Worm (Caenorhabditis elegans) whole organism, L4/young adult: ENCODE measurements around the gene snx-13.
"Not testable (repeated sequence)": the region's sequence is repeated elsewhere in the genome, so short reads cannot be mapped to it uniquely, and the experiment has no call there.

ENCODE experiments used
- W03F9.2 ChIP-seq: fragments of 150-350 bp; optimal IDR thresholded peaks from 2 replicates; lab custom pipeline; 2014; ENCODE audit warnings: missing biosample characterization, missing genetic modification characterization
- dao-5 ChIP-seq: sonication (generic microtip); optimal IDR thresholded peaks from 2 replicates; lab custom pipeline; 2016; ENCODE audit warnings: missing genotype, missing genetic modification characterization, moderate library complexity, missing compliant biosample characterization
- him-1 ChIP-seq: sonication (generic microtip); optimal IDR thresholded peaks from 2 replicates; lab custom pipeline; 2016; ENCODE audit warnings: missing genotype, missing genetic modification reagents, missing genetic modification characterization, missing compliant biosample characterization

Gene snx-13

DNA sequence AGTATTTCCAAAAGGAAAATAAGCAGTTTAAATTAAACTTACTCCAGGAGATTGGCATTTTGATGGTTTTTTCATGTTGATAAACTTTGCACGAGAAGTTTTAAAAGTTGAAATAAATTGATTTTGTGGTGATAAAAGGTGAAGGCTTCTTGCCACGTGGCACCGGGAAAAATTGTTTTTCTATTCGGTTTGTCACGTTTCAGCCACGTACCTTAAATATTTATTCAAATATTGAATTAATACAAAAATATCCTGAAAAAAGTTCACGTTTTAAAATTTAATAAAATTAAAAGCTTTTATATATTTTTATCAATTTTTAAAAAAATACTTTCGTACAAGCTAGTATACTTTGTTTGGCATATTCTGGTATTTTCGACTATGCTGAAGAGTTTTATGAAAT, 16.4 kb downstream of the snx-13 start, which contains the start of gene Y116A8C.24:
Gene Y116A8C.24, minus strand, starts transcription at position 101 of the 400 bp plus-strand sequence.
- not testable (repeated sequence) for TF ChIP-seq him-1; W03F9.2; dao-5 (tag; lab: Kevin White, UChicago)

DNA sequence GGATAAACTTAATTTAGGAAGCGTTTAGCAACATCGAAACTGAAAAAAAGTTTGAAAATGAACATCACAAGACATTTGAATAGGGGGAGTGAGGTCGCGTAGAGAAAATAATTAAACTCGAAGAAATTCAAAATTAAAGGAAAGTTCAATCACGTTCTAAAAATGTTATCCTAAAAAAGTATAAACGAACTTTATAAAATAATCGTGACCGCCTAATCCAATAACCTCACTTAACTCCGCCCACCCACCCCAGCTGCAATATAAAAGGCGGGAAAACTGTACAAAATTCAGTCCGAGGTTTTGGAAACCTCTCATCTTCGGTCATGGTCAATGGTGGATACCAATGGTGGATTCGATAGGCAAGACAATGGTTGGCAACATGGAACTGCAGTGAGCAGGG, 22.3 kb downstream of the snx-13 start, which contains the start of gene Y116A8C.465:
Gene Y116A8C.465, plus strand, starts transcription at position 301 of the 400 bp plus-strand sequence.
- TF ChIP-seq dao-5 (tag; lab: Kevin White, UChicago); W03F9.2; him-1: not testable (repeated sequence)

DNA sequence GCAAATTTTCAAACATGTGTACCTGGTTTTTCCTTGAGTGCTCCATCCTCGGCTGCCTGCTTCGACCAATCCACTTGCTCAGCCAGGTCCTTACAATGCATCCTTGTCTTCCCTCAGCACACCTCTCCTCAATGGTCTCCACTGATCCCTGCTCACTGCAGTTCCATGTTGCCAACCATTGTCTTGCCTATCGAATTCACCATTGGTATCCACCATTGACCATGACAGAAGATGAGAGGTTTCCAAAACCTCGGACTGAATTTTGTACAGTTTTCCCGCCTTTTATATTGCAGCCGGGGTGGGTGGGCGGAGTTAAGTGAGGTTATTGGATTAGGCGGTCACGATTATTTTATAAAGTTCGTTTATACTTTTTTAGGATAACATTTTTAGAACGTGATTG, 23.5 kb downstream of the snx-13 start, which contains the start of gene Y116A8C.467:
Gene Y116A8C.467, minus strand, starts transcription at position 101 of the 400 bp plus-strand sequence.
- not testable (repeated sequence) for TF ChIP-seq dao-5 (tag; lab: Kevin White, UChicago); W03F9.2; him-1

DNA sequence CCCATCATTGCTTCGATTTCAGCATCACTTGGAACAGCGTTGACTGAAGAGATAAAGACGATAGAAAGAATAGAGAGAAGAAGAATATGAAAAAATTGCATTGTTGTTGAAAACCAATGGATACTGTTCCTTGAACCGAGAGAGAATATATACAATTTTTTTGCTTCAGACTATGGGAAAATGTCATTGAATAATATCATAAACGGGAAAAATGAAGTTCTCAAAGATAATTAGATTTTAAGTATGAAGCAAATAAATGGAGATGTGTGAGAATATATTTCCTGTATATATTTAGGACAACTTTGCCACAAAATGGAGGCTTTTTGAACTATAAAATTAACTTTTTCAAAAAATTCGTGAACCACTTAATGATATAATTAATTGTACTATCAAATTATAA, 29.2 kb downstream of the snx-13 start, which contains the start of gene Y116A8C.44:
Gene Y116A8C.44, minus strand, starts transcription at position 101 of the 400 bp plus-strand sequence.
- no peak for TF ChIP-seq him-1
- no peak for TF ChIP-seq dao-5 (tag; lab: Kevin White, UChicago)
- TF ChIP-seq W03F9.2, result no peak

DNA sequence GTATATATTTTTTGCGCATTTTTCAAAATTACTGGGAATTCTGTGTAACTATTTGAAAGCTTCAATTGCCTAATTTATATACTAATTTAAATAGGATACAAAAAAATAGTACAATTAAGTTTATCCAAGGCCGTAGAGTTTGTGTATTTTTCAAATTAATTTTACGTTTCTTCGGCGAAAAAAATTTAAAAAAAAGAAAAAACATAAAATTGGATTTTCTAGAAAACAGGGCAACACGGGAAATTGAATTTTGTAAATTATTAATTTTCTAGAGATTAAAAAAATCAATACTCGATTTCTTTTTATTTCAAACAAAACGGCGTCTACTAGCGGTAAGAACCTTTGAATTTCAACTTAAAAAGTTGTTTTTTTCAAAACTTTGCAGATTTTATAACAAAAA, 34.0 kb downstream of the snx-13 start, which contains the start of gene Y116A8C.23:
Gene Y116A8C.23, plus strand, starts transcription at position 301 of the 400 bp plus-strand sequence.
- TF ChIP-seq dao-5 (tag; lab: Kevin White, UChicago), result no peak
- TF ChIP-seq W03F9.2, result no peak
- no peak for TF ChIP-seq him-1

DNA sequence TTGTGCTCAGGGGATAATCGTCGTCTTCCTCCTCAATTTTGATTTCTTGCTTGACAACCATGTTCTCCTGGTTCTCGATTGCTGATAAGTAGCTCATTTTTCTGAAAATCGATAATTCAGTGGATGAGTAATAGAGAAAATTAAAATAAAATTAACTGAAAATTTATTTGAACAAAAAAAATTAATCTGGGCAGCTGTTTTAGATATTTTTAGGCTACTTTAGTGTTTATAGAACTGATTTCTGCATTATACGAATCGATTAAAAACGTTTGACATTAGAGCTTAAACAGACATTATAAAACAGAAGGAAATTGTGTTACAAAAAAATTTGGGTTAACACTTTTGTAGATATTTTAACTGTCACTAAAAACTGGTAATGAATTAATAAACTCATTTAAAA, 39.0 kb downstream of the snx-13 start, which contains the start of gene athp-3:
Gene athp-3, minus strand, starts transcription at position 101 of the 400 bp plus-strand sequence.
- TF ChIP-seq W03F9.2 (no peak), dao-5 (tag; lab: Kevin White, UChicago) (no peak), him-1 (no peak)

DNA sequence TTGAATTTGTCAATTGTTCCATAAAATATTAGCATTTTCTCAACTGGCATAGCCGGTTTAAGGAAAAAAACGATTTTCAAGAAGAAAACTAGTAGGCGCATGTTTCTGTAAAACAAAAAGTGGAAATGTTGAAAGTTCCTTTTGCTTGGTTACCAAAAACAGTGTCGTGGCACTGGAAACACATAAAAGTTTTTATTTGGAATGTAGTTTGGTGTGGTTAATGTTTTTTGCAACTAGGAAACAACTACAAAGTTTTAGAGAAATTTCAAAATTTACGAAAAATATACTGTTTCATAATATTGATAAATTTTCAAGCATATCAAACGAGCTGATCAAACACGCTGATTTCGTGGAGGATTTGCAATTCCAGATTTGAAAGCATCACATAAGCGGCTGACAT, 41.5 kb downstream of the snx-13 start, which contains the start of gene clec-195:
Gene clec-195, minus strand, starts transcription at position 101 of the 400 bp plus-strand sequence.
- TF ChIP-seq dao-5 (tag; lab: Kevin White, UChicago) (no peak), him-1 (no peak), W03F9.2 (no peak)

DNA sequence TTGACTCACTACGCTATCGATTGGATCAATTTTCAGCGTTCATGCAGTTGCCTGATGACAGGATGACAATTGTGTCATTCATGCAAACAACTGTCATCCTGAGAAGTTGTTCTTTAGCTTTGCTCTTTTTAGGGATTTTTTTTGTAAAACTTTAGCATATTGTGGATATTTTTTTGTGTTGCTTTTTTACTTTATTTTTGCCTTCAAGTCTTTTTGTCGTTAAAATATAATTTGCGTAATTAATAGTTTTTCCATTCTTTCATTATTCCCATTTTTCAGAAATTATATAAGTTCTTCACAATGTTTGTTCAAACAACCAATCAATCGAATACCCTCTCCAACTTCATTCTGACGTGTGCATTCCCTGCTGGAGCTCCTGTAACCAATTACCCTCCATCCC, 46.6 kb downstream of the snx-13 start, which contains the start of gene Y116A8C.20:
Gene Y116A8C.20, plus strand, starts transcription at position 301 of the 400 bp plus-strand sequence.
- TF ChIP-seq dao-5 (tag; lab: Kevin White, UChicago), result no peak

DNA sequence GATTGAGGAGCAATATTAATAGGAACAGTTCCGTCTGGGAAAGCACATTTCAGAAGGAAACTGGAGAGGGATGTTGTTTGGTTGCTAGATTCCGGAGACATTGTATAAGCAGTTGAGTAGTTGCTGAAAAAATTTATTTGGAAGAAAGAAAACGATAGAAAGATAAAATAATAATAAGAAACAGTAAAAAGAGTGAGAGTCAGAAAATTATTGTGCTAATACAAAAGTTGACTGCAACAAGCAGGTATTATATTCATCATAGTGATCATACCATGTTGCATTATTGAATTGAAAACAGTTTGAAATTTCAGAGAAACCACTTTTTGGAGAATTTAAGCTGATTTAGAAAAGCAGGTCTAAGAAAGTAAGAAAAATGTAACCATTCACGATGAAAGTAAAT, 47.7 kb downstream of the snx-13 start, which contains the start of gene Y116A8C.19:
Gene Y116A8C.19, minus strand, starts transcription at position 101 of the 400 bp plus-strand sequence.
- TF ChIP-seq him-1 (no peak), W03F9.2 (no peak), dao-5 (tag; lab: Kevin White, UChicago) (no peak)

DNA sequence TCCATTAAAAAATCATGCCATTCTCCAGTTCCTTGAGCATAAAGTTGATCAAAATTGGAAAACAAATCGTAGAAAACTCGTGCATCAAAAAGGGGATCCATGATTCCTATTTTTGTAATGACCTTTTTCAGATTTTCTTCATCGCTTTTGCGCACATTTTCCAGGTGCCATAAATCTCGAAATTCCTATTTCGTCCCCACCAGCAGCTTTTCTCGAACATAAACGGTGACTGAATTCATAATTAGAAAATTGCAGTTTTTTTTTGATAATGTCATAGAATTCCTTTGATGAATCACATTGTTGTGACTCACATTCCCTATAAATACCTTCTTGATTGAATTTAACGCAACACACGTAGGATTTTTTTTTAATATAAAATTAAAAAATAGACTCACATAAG, 56.7 kb downstream of the snx-13 start, which contains the start of gene nhr-229:
Gene nhr-229, minus strand, starts transcription at position 101 of the 400 bp plus-strand sequence.
- TF ChIP-seq dao-5 (tag; lab: Kevin White, UChicago), result no peak
- no peak for TF ChIP-seq him-1
- TF ChIP-seq W03F9.2, result no peak
